Fruit fly (Drosophila melanogaster): ENCODE data around the gene CG3156.

CG3156 gene

dm6 chrX:457803-458202 is 29.9 kb upstream of the CG3156 start (continued):
- no peak for TF ChIP-seq hkb (optimal IDR thresholded peaks at IDR 0.05)
- no peak for TF ChIP-seq hkb (GFP tag; IDR thresholded peaks at IDR 0.05)
- peak; percentile 74 for TF ChIP-seq CG17829 (tag; optimal IDR thresholded peaks at IDR 0.05)
- TF ChIP-seq CG4730 (GFP tag; IDR thresholded peaks at IDR 0.05) = 0 out of 2 replicates have a peak, but pooled peaks have one; percentile 18
- TF ChIP-seq CG10321 (GFP tag; IDR thresholded peaks at IDR 0.05) = no peak
- peak; percentile 76 for TF ChIP-seq CG33557 (GFP tag; optimal IDR thresholded peaks at IDR 0.05)
- TF ChIP-seq crp (GFP tag; optimal IDR thresholded peaks at IDR 0.05) = no peak
- TF ChIP-seq Chrac-16 (GFP tag; optimal IDR thresholded peaks at IDR 0.05) = peak; percentile 28
- TF ChIP-seq vvl (GFP tag; IDR thresholded peaks at IDR 0.05) = no peak
- no peak for TF ChIP-seq NfI (GFP tag; optimal IDR thresholded peaks at IDR 0.05)
- no peak for TF ChIP-seq CG43689 (GFP tag; IDR thresholded peaks at IDR 0.05)
- no peak for TF ChIP-seq CG4282 (GFP tag; optimal IDR thresholded peaks at IDR 0.05)
- TF ChIP-seq pan (optimal IDR thresholded peaks at IDR 0.05) = no peak
- no peak for TF ChIP-seq pan (GFP tag; optimal IDR thresholded peaks at IDR 0.05 in 1 of 2, IDR thresholded peaks at IDR 0.05 in 1 of 2)
- no peak for TF ChIP-seq MBD-R2 (GFP tag; IDR thresholded peaks at IDR 0.05)
- no peak for TF ChIP-seq CG9609 (GFP tag; optimal IDR thresholded peaks at IDR 0.05)
- no peak for TF ChIP-seq Adf1 (GFP tag; IDR thresholded peaks at IDR 0.05)
- no peak for TF ChIP-seq luna (GFP tag; optimal IDR thresholded peaks at IDR 0.05)
- no peak for TF ChIP-seq run (tag; optimal IDR thresholded peaks at IDR 0.05)
- TF ChIP-seq amos (GFP tag; IDR thresholded peaks at IDR 0.05; ENCODE audit: partially characterized antibody) = no peak
- TF ChIP-seq pzg (GFP tag; optimal IDR thresholded peaks at IDR 0.05) = no peak
- TF ChIP-seq CG9797 (GFP tag; optimal IDR thresholded peaks at IDR 0.05) = no peak
- peak; percentile 92 for TF ChIP-seq CG15696 (tag; optimal IDR thresholded peaks at IDR 0.05)
- no peak for TF ChIP-seq ro (GFP tag; IDR thresholded peaks at IDR 0.05)
- no peak for TF ChIP-seq Stat92E (GFP tag; optimal IDR thresholded peaks at IDR 0.05)
- no peak for TF ChIP-seq Nf-YC (tag; optimal IDR thresholded peaks at IDR 0.05)
- no peak for TF ChIP-seq Sin3A (optimal IDR thresholded peaks at IDR 0.05)
- peak; percentile 79 for TF ChIP-seq CG4404 (GFP tag; IDR thresholded peaks at IDR 0.05)
- TF ChIP-seq Xbp1 (GFP tag; optimal IDR thresholded peaks at IDR 0.05) = no peak
- TF ChIP-seq Hand (GFP tag; optimal IDR thresholded peaks at IDR 0.05) = no peak
- no peak for TF ChIP-seq cato (GFP tag; optimal IDR thresholded peaks at IDR 0.05; ENCODE audit: borderline replicate concordance)
- no peak for TF ChIP-seq CG6272 (GFP tag; IDR thresholded peaks at IDR 0.05)
- TF ChIP-seq CG9727 (GFP tag; optimal IDR thresholded peaks at IDR 0.05) = peak; percentile 85
- no peak for TF ChIP-seq nerfin-2 (GFP tag; IDR thresholded peaks at IDR 0.05; ENCODE audit: partially characterized antibody)
- no peak for TF ChIP-seq CG12219 (GFP tag; optimal IDR thresholded peaks at IDR 0.05)
- TF ChIP-seq da (GFP tag; optimal IDR thresholded peaks at IDR 0.05) = no peak
- no peak for TF ChIP-seq CG10147 (GFP tag; optimal IDR thresholded peaks at IDR 0.05)
- no peak for TF ChIP-seq CG3281 (GFP tag; optimal IDR thresholded peaks at IDR 0.05)
- TF ChIP-seq Taf1 (GFP tag; IDR thresholded peaks at IDR 0.05) = no peak
- no peak for TF ChIP-seq kni (GFP tag; optimal IDR thresholded peaks at IDR 0.05)
- no peak for TF ChIP-seq slbo (GFP tag; IDR thresholded peaks at IDR 0.05)
- no peak for TF ChIP-seq Hr51 (GFP tag; optimal IDR thresholded peaks at IDR 0.05)
- no peak for TF ChIP-seq GATAe (GFP tag; conservative IDR thresholded peaks at IDR 0.05)
- TF ChIP-seq dpn (GFP tag; optimal IDR thresholded peaks at IDR 0.05) = no peak
- no peak for TF ChIP-seq danr (GFP tag; IDR thresholded peaks at IDR 0.05)
- no peak for TF ChIP-seq CG32532 (GFP tag; IDR thresholded peaks at IDR 0.05)
- TF ChIP-seq zfh2 (GFP tag; optimal IDR thresholded peaks at IDR 0.05) = no peak
- TF ChIP-seq sim (GFP tag; IDR thresholded peaks at IDR 0.05) = no peak
- no peak for TF ChIP-seq kah (GFP tag; optimal IDR thresholded peaks at IDR 0.05)
- no peak for TF ChIP-seq tup (GFP tag; optimal IDR thresholded peaks at IDR 0.05)
- peak; percentile 8 for TF ChIP-seq bcd (GFP tag; optimal IDR thresholded peaks at IDR 0.05)
- TF ChIP-seq CG8478 (optimal IDR thresholded peaks at IDR 0.05) = no peak
- peak; percentile 60 for TF ChIP-seq nmo (GFP tag; optimal IDR thresholded peaks at IDR 0.05)

Data from whole organism, embryonic.